Worm (Caenorhabditis elegans) whole organism, L4/young adult: Measurements from ENCODE around the gene T16A9.3.

Experiments used
- W03F9.2 ChIP-seq: fragments of 150-350 bp; optimal IDR thresholded peaks from 2 replicates; lab custom pipeline; 2014; ENCODE audit warnings: missing biosample characterization, missing genetic modification characterization
- dao-5 ChIP-seq: sonication (generic microtip); optimal IDR thresholded peaks from 2 replicates; lab custom pipeline; 2016; ENCODE audit warnings: missing genotype, missing genetic modification characterization, moderate library complexity, missing compliant biosample characterization
- him-1 ChIP-seq: sonication (generic microtip); optimal IDR thresholded peaks from 2 replicates; lab custom pipeline; 2016; ENCODE audit warnings: missing genotype, missing genetic modification reagents, missing genetic modification characterization, missing compliant biosample characterization

T16A9.3 gene

DNA sequence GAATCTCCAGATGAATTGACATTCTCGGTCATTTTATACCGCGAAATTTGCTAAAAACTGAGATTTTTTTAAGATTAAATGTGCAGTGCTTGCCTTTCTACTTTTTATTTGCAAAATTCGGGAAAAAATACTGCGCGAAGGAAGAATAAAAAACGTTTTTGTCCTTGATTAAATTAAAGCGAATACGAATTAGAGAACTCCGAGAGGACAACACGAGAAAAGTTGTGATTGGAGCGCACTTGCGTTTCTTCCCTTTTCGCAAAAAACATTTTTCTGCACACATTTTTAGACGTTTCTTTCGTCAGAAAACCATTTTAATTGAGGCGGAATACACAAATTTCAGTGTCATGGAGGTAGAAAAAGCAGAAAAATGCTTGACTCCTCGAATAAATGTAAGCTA is 19.9 kb upstream of the T16A9.3 start, which contains the start of the genes trm-1 and ints-2:
Gene trm-1, minus strand, starts transcription at position 175 of the 400 bp plus-strand sequence.
Gene ints-2, plus strand, starts transcription at position 249 of the 400 bp plus-strand sequence.
- TF ChIP-seq him-1 (tag; lab: Kevin White, UChicago) (no peak), dao-5 (no peak), W03F9.2 (peak; percentile 60)

DNA sequence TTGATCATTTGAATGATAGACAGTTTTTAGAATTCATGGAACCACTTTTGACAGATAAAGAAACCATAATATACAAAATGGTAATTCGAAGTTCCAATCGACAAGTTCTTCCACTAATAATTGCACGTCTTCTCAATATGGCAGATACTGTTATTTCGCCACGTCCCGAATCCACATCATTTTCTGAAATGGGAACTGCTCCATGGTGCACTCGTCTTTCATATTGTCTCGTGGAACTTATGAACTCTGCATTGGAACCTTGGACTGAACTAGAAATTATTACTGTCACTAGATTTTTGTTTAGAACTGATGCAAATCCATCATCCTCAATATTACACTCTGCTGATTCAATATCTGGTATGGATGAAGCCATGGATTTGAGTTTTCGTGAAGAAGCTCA is 18.2 kb upstream of the T16A9.3 start:
- TF ChIP-seq dao-5 = no peak
- no peak for TF ChIP-seq W03F9.2
- TF ChIP-seq him-1 (tag; lab: Kevin White, UChicago) = no peak

DNA sequence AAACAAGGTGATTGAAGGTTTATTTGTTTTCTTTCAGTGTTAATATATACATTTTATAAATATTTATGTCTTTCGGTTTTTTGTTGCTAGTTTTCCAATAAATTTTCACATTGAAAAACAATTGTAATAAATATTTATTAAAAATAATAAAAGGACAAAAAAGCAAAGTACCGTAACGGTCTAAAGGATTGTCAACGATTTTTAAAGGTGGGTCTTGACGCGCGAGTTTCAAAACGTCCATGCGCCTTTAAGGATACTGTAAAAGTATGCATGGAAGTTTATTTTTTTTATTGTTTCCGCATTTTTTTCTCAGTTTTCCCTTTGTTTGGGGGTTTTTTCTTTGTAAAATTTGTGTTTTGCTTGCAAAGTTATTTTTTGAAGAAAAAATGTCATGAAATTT is 12.4 kb upstream of the T16A9.3 start:
- TF ChIP-seq dao-5 = no peak
- TF ChIP-seq W03F9.2 = peak; percentile 55

DNA sequence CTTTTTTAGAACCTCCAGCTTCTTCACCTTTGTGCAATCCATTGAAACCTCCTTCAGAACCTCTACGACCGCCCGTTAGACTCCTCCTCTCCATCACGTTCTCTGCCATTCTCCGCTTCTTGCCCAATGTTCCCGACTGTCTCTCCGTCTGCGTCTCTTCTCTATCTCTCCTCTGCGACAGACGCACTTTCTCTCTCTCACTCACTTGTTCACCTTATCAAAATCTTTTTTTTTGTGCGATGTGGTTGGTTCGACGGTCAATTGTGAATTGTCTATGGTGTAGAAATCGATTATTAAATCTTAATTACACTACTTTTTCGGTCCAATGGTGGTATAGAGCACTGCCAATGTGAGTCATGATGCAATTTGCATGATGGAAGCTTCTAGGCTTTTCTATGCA is 11.9 kb upstream of the T16A9.3 start, which contains the start of gene atfs-1:
Gene atfs-1, plus strand, starts transcription at position 213 of the 400 bp plus-strand sequence.
- TF ChIP-seq W03F9.2 (peak; percentile 14), dao-5 (no peak), him-1 (tag; lab: Kevin White, UChicago) (peak; percentile 33)

DNA sequence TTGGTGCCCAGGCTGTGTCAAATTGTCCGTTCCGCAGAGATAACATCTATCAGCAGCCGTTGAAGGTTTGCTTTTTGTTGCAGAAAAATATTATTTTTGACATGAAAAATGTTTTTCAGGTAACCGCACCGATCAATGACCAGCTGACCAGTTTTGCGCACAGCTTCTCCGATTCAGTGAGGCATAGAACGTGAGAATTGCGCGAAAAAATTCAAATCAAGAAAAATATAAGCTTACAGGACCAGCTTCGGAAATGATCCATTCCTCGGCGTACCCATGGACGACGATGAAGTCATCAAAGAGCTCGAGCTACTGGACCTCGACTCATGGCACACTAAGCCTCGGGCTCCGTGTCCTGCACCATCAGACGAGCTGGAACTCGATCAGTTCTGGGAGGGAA is 10.8 kb upstream of the T16A9.3 start:
- no peak for TF ChIP-seq W03F9.2
- TF ChIP-seq dao-5 = no peak
- no peak for TF ChIP-seq him-1 (tag; lab: Kevin White, UChicago)

DNA sequence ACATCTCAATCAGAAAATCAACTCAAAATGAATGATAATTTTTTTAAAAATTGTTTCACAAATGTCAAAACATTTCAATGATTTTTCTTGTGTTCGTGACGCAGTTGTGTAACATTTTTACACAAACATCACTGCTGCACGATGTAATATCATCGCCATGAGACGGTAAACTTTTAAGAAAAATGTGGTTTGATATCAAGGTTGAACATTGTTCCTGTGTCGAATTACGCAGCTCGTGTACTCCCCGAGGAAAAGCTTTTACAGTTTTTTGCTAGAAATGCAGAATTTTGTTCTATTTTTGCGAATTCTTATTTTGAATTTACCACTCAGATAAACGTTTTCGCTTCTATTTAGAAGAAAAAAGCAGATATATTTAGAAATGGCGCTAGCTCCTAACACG is 7.7 kb upstream of the T16A9.3 start:
- no peak for TF ChIP-seq W03F9.2
- no peak for TF ChIP-seq dao-5
- TF ChIP-seq him-1 (tag; lab: Kevin White, UChicago) = no peak

DNA sequence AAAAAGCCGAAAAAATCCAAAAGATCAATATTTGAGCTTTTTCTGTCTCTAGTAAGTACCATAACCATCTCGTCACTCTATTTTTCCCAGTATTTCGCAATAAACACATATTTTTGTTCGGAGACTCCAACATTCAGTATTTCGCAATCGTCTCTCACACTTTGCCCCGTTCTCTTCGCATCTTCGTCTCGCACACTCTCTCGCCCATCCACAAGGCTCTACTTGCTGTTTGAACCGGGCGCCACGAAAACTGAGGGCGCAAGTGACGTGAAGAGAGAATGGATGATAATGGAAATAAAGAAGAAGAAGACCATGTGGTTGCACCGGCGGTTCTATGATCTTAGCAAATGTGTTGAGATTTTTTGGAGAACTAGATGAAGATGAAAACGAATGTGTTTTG is 5.2 kb upstream of the T16A9.3 start:
- TF ChIP-seq him-1 (tag; lab: Kevin White, UChicago) = peak; percentile 84
- peak; percentile 76 for TF ChIP-seq W03F9.2
- no peak for TF ChIP-seq dao-5

DNA sequence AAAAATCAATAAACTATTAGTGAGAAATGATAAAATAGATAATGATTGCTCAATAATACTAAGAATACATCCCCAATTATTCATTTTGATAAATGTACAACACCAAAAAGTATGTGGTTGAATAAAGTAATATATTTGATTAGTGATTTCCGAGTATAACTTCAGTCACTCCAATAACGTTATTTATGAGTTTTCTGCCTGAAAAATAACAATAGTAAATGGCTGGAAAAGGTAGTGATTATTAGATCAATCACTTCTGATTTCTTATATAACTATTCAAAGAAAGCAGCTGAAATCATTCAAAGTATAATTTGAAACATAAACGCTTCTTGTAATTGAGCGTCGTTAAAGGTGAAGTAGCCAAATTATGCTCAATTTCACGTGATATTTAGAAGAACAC is 5.4 kb downstream of the T16A9.3 start, which contains the start of gene str-230:
Gene str-230, minus strand, starts transcription at position 101 of the 400 bp plus-strand sequence.
- TF ChIP-seq him-1 (tag; lab: Kevin White, UChicago) (no peak), dao-5 (no peak), W03F9.2 (no peak)

DNA sequence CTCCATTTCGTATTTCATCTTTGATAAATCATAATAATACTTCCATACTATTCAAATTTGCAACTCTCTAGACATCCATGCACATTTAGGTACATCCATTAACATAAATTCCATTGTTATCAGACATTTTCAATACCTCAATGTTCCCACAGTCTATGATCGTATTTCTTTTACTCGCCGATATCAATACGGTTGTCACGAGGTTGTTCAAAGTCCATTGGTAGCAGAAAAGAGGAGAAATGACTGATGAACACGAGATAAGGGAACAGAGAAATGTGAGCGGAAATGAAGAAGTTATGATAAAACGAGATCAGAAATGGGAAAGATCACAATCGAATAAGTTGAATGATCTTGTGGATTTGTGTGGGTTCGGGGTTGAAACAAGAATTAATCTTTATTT is 7.5 kb downstream of the T16A9.3 start:
- TF ChIP-seq him-1 (tag; lab: Kevin White, UChicago) (no peak), W03F9.2 (no peak), dao-5 (no peak)

DNA sequence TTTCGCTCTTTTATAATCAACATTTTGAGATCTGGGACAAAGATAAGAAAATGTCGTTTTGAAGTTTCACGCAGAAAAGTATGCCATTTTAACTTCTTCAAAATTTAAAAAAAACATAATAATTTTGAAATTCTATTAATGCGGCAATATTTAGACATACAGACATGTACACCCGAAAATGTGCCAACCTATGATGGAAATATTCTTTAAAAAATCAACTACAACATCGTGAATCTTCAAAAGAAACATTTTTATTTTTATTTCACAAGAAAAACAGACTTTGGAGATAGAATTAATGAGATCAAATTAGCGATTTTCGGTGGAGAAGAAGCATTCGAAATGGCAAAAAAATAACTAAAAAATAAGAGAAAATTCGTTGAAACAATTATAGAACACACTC is 9.8 kb downstream of the T16A9.3 start, which contains the start of gene T16A9.5:
Gene T16A9.5, minus strand, starts transcription at position 101 of the 400 bp plus-strand sequence.
- TF ChIP-seq W03F9.2 (no peak), him-1 (tag; lab: Kevin White, UChicago) (no peak), dao-5 (no peak)

DNA sequence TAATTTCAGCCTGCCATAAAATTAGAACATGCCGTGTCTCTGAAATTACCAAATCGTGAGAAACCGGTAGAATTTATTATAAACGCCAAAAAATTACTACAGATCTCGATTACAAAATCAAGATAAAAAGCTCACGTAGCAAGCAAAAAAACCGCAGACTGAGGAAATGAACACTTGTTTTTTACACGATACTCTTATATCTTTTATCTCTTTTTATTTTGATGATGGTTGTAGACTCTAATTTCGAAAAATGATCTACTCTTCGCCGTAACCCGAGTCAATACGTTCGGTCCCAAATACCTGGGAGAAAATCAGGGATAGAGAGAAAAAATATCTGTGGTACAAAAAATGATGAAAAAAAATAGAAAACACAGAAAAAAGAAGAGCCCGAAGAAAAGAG is 17.8 kb downstream of the T16A9.3 start:
- no peak for TF ChIP-seq him-1 (tag; lab: Kevin White, UChicago)
- TF ChIP-seq dao-5 = no peak

DNA sequence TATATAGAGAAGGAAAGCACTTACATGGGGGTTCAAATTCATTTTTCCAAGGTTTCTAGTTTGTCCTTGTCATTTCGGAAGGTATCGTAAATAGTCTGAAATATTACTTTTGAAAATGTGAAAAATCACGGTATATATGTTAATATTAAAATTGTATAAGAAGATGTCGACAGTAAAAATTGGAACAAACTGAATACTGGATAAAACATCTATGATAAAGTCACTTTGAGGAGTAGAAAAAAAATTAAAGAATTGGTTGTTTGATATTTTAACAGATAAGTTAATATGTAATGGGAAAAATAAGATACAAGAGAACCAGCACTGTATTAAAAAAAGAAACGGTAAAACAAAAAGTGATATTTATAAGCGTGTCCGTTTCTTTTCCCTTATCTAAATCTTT is 21.1 kb downstream of the T16A9.3 start, which contains the start of gene nep-21:
Gene nep-21, minus strand, starts transcription at position 101 of the 400 bp plus-strand sequence.
- no peak for TF ChIP-seq W03F9.2
- no peak for TF ChIP-seq him-1 (tag; lab: Kevin White, UChicago)
- TF ChIP-seq dao-5 = no peak

DNA sequence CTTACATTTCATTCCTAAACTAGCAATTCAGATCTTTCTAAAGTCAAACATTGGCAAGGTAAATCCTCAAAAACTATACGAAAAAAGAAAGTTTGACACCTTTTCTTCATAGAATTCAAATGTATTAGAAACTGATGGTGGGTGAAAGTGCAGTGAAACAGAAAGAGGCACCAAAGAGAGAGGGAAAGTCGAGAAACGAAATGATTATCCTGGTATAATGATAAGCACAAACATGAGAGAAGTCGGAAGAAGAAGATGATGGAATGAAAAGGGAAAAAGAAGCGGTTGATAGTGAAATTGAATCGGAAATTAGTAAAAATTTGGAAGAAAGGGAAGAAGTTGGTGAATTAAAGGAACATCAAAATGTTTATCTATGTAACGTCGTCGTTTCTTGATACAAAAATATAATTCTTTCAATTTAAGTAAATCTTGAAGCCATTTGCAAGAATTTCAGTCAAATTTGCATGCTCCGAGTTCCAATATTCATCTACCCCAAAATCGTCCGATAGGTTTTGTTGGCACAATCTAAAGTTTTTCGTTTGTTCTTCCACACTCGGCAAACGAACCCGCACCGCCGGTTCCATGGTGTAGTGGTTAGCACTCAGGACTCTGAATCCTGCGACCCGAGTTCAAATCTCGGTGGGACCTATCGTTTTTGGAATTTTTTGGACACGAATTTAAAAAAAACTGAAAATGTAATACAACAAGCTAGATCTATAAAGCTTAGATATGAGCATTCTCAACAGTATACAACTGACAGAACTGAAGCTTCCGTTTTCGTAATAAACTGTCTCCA is 25.7 kb downstream of the T16A9.3 start:
- TF ChIP-seq W03F9.2 = no peak
- TF ChIP-seq him-1 (tag; lab: Kevin White, UChicago) = no peak
- no peak for TF ChIP-seq dao-5

DNA sequence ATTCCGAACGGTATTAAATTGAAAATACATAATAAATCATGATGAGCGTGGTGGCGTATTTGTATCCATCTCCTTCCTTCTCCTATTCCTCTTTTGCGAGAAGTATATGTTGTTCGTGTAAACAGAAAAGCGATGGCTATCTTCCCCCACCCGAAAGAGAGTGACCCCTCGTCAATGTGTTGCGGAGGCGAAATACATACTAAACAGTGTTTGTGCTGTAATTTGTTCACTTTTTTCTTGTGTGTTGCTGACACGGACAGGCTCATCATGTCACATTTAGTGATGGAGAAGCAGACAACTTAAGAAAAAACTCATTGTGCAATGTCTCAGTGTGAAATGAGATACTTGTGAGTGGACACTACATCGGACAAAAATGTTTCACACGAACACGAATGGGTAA is 26.3 kb downstream of the T16A9.3 start:
- no peak for TF ChIP-seq dao-5
- no peak for TF ChIP-seq W03F9.2
- TF ChIP-seq him-1 (tag; lab: Kevin White, UChicago) = no peak

DNA sequence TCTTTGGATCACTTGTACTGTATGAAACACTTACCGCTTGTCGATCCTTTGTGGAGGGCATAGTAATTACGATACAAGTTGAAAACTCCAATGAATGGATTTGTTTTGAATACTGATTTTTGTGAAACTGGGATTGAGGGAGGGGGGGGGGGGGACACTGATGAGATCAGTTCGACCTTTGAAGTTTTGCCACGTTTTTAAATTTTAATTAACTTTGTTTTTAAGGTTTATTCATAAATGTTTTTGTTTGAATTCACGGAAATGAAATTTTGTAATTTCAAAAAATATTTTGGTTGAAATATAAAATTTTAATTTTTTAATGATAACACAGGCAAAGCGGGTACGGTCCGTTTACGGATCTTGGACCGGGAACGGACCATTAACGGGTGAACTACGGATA is 30.6 kb downstream of the T16A9.3 start, which contains the start of gene ent-3:
Gene ent-3, minus strand, starts transcription at position 101 of the 400 bp plus-strand sequence.
- TF ChIP-seq him-1 (tag; lab: Kevin White, UChicago) = no peak
- no peak for TF ChIP-seq dao-5
- no peak for TF ChIP-seq W03F9.2
